Worm (Caenorhabditis elegans): ENCODE measurements around the gene K08E3.2.

Gene K08E3.2

DNA sequence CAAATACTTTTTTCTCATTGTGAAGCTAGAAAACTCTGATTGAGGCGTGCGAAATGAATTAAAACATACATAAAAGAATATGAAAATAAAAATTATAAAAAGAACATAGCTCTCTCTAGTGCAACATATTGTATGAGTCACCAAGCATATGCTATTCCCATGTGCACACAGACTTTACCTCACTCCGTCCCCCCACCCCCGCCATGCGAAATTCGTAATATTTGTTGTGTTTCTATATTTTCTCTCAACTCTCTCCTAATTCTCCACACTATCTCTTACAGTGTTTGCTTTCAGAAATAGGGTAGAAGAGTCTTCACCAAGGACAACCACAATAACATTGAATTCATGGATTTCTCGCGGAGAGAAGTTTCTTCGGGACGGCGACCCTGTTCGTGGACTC is 15.8 kb downstream of the K08E3.2 start:
- TF ChIP-seq pha-4 (tag; optimal IDR thresholded peaks at IDR 0.05) (peak; percentile 49), unc-62 (GFP tag; optimal IDR thresholded peaks at IDR 0.05) (no peak)

DNA sequence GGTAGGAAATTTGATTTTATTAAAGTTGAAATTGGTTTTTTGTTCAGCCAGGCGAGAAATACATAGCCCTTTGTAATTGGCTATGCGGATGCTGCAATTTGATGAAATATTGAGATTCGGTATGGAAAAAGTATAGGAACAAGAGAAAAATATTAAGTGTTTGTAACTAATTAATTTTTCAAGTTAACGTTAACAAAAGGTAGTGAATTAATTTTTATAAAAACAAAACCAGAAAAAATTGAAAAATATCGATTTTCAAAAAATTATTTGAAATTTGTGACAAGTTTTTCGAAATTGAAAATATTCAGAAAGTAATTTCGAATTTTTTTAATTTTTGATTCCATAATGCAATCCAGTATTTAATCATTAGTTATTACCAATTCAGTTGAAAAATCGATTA is 16.9 kb downstream of the K08E3.2 start, which contains the start of gene W06F12.2:
W06F12.2 (minus strand) TSS at position 101 of the 400 bp plus-strand sequence.
- no peak for TF ChIP-seq blmp-1 (tag; optimal IDR thresholded peaks at IDR 0.05)
- no peak for TF ChIP-seq lin-32 (GFP tag; optimal IDR thresholded peaks at IDR 0.05)
- no peak for TF ChIP-seq nhr-2 (tag; optimal IDR thresholded peaks at IDR 0.05)
- TF ChIP-seq tbx-8 (GFP tag; optimal IDR thresholded peaks at IDR 0.05) = no peak
- TF ChIP-seq ceh-83 (GFP tag; optimal IDR thresholded peaks at IDR 0.05) = no peak

DNA sequence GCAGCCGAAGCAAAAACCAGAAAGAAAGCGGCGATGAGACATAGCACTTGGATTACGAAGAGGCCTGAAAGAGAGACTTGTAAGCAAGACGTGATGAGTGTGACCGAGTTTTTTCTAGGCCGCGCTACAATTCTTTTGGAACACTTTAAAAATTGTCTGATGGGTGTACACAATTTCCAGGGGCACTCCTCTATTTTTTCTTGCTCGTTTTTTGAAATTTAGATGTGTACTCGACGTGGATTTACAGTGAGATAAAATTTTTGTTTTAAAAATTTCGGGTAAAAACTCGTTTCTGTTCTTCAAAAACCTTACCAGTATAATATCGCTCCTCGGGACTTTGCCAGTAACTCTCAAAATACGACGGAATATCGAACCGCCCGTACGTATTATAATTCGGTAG is 18.7 kb downstream of the K08E3.2 start:
- TF ChIP-seq ceh-43 (GFP tag; optimal IDR thresholded peaks at IDR 0.05) (no peak), lin-32 (GFP tag; optimal IDR thresholded peaks at IDR 0.05) (no peak), lin-13 (tag; optimal IDR thresholded peaks at IDR 0.05) (no peak), blmp-1 (tag; optimal IDR thresholded peaks at IDR 0.05) (no peak), nhr-2 (tag; optimal IDR thresholded peaks at IDR 0.05) (no peak), elt-1 (tag; optimal IDR thresholded peaks at IDR 0.05; ENCODE audit: borderline replicate concordance, insufficient read depth) (no peak), unc-62 (GFP tag; optimal IDR thresholded peaks at IDR 0.05) (no peak), cnd-1 (tag; optimal IDR thresholded peaks at IDR 0.05) (no peak), sptf-1 (tag; optimal IDR thresholded peaks at IDR 0.05) (no peak), M03D4.4 (tag; optimal IDR thresholded peaks at IDR 0.05) (no peak)

DNA sequence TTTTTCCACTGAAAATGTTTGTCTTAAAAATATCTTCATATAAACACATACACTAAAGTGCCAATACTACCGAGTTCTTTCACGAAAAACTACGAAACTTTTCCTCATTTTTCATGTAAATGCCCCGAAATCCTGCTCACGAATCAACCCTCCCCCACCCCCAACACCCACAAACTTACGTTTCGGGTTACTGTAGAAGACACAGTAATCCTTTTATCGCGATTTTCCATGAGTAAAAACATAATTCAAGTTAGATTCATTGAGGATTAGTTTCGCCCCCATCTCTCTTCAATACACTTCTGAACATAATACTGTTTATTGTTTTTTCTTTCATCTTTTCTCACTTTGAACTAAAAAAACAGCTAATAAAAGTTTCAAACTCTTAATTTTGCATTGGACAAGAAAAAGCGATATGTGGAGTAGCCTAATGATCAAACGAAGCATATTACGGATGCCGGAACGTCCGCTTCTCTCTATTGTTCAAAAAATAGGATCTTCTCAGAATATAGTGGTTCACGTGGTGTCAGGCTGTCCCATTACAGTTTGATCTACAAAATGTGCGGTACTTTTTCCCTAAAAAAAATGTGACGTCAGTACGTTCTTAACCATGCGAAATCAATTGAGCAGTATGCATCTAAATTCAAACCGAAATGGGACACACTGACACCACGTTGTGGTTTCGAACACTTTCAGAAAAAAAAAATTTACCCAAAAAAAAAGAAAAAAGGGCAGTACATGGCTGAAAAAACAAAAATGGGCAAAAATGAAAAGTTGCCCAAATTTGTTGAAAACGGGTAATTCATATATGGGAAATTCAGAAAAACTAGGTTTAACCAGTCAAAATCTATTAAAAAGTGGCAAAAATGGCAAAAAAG is 24.2 kb downstream of the K08E3.2 start:
- no peak for TF ChIP-seq lin-13 (tag; optimal IDR thresholded peaks at IDR 0.05)
- TF ChIP-seq drap-1 (GFP tag; optimal IDR thresholded peaks at IDR 0.05) = no peak
- TF ChIP-seq mls-2 (tag; optimal IDR thresholded peaks at IDR 0.05) = no peak
- no peak for TF ChIP-seq snpc-4 (tag; optimal IDR thresholded peaks at IDR 0.05)
- TF ChIP-seq lsy-2 (tag; optimal IDR thresholded peaks at IDR 0.05) = no peak
- no peak for TF ChIP-seq mab-5 (tag; optimal IDR thresholded peaks at IDR 0.05)
- no peak for TF ChIP-seq mep-1 (tag; optimal IDR thresholded peaks at IDR 0.05)
- TF ChIP-seq flh-1 (GFP tag; optimal IDR thresholded peaks at IDR 0.05) = no peak
- no peak for TF ChIP-seq ceh-83 (GFP tag; optimal IDR thresholded peaks at IDR 0.05)
- TF ChIP-seq nhr-76 (tag; optimal IDR thresholded peaks at IDR 0.05) = no peak
- TF ChIP-seq M03D4.4 (tag; optimal IDR thresholded peaks at IDR 0.05) = no peak
- TF ChIP-seq ceh-43 (GFP tag; optimal IDR thresholded peaks at IDR 0.05) = no peak
- TF ChIP-seq nhr-237 (tag; optimal IDR thresholded peaks at IDR 0.05) = no peak
- TF ChIP-seq hlh-1 (tag; optimal IDR thresholded peaks at IDR 0.05) = no peak
- no peak for TF ChIP-seq unc-62 (GFP tag; optimal IDR thresholded peaks at IDR 0.05)
- TF ChIP-seq zip-8 (tag; optimal IDR thresholded peaks at IDR 0.05) = no peak
- TF ChIP-seq nhr-28 (tag; optimal IDR thresholded peaks at IDR 0.05) = no peak
- TF ChIP-seq ceh-39 (tag; optimal IDR thresholded peaks at IDR 0.05) = no peak
- TF ChIP-seq nhr-2 (tag; optimal IDR thresholded peaks at IDR 0.05) = no peak
- no peak for TF ChIP-seq pha-4 (tag; optimal IDR thresholded peaks at IDR 0.05)

DNA sequence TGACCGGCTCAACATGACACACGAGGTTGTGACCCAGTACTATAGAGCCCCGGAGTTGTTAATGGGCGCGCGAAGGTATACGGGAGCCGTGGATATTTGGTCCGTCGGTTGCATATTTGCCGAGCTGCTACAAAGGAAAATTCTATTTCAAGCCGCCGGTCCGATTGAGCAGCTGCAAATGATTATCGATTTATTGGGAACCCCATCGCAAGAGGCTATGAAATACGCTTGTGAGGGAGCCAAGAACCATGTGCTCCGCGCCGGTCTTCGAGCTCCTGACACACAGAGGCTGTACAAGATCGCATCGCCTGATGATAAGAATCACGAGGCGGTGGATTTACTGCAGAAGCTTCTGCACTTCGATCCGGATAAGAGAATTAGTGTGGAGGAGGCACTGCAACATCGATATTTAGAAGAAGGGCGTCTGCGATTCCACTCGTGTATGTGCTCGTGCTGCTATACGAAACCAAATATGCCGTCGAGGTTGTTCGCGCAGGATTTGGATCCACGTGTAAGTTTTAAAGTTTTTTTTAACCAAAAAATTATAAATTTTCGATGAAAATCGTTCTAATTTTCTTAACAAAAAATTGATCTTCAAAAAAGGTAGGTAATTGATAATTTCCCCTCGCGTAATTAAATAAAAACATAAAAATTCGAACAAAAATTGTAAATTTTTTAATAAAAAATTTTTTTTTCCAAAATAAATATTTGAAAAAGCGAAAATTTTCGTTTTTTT is 25.9 kb downstream of the K08E3.2 start:
- peak; percentile 18 for TF ChIP-seq sem-2 (GFP tag; optimal IDR thresholded peaks at IDR 0.05)
- no peak for TF ChIP-seq zip-8 (tag; optimal IDR thresholded peaks at IDR 0.05)
- no peak for TF ChIP-seq ceh-39 (tag; optimal IDR thresholded peaks at IDR 0.05)
- no peak for TF ChIP-seq mls-2 (tag; optimal IDR thresholded peaks at IDR 0.05)

DNA sequence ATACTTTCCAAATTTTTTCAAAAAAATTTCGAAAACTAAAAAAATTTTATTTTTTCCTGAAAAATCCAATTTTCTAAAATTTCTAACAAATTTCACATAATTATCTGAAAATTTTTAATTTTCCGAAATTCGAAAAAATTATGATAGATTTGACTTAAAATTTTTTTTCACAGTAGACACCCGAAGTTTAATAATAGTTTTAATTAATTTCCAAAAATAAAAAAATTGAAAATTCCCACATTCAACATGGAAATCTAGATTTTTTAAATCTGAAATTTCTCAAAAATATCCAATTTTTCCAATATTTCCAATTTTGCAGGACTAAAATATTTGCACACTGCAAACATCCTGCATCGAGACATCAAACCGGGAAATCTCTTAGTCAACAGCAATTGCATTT is 26.5 kb downstream of the K08E3.2 start:
- TF ChIP-seq ceh-39 (tag; optimal IDR thresholded peaks at IDR 0.05) (no peak), cnd-1 (tag; optimal IDR thresholded peaks at IDR 0.05) (no peak), elt-3 (tag; optimal IDR thresholded peaks at IDR 0.05) (no peak), tbx-8 (GFP tag; optimal IDR thresholded peaks at IDR 0.05) (no peak), blmp-1 (tag; optimal IDR thresholded peaks at IDR 0.05) (no peak), sem-2 (GFP tag; optimal IDR thresholded peaks at IDR 0.05) (no peak), ceh-43 (GFP tag; optimal IDR thresholded peaks at IDR 0.05) (no peak), lsy-2 (tag; optimal IDR thresholded peaks at IDR 0.05) (no peak), bed-3 (GFP tag; optimal IDR thresholded peaks at IDR 0.05) (no peak), nhr-237 (tag; optimal IDR thresholded peaks at IDR 0.05) (no peak), ztf-11 (tag; optimal IDR thresholded peaks at IDR 0.05) (no peak), ces-1 (GFP tag; optimal IDR thresholded peaks at IDR 0.05) (no peak), snpc-4 (tag; optimal IDR thresholded peaks at IDR 0.05) (no peak)

Measured in whole organism, mixed stage, embryonic.